Fruit fly (Drosophila melanogaster): ENCODE data around the gene CG10584.

CG10584 gene

DNA sequence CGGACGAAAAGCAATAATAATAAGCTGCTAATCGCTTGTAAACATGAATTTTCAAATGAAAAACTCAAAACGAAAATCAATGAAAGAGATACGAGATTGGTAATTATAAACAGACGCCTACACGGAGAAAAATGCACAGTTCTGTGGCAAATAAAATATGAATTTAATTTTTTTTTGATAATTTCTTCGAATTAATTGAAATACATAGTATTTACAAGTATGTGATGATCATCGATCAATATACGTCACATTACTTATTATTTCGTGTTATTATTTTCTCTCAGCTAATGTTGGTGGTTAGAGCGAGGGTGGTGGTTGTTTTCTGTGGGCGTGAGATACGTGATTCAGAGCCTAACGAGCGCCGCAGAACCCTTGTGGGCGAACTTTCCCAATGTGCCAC lies 22.6 kb upstream of the CG10584 start (continued):
- TF ChIP-seq CG15336 (GFP tag; IDR thresholded peaks at IDR 0.05): peak; percentile 76
- TF ChIP-seq Hr39 (GFP tag; optimal IDR thresholded peaks at IDR 0.05): peak; percentile 36
- TF ChIP-seq pdm3 (GFP tag; optimal IDR thresholded peaks at IDR 0.05): peak; percentile 53
- TF ChIP-seq eg (GFP tag; IDR thresholded peaks at IDR 0.05): peak; percentile 55
- no peak for TF ChIP-seq CG34406 (GFP tag; optimal IDR thresholded peaks at IDR 0.05)
- no peak for TF ChIP-seq Eip93F (GFP tag; optimal IDR thresholded peaks at IDR 0.05)
- TF ChIP-seq vri (GFP tag; optimal IDR thresholded peaks at IDR 0.05): no peak
- no peak for TF ChIP-seq fd85E (GFP tag; optimal IDR thresholded peaks at IDR 0.05)
- TF ChIP-seq Hr4 (GFP tag; optimal IDR thresholded peaks at IDR 0.05): peak; percentile 67
- TF ChIP-seq CG9139 (GFP tag; optimal IDR thresholded peaks at IDR 0.05): no peak
- no peak for TF ChIP-seq Blimp-1 (GFP tag; optimal IDR thresholded peaks at IDR 0.05)
- peak; percentile 43 for TF ChIP-seq OdsH (GFP tag; optimal IDR thresholded peaks at IDR 0.05)
- TF ChIP-seq CG11294 (GFP tag; IDR thresholded peaks at IDR 0.05): no peak
- TF ChIP-seq Gug (GFP tag; IDR thresholded peaks at IDR 0.05): no peak
- TF ChIP-seq CG31627 (GFP tag; optimal IDR thresholded peaks at IDR 0.05): peak; percentile 25
- peak; percentile 31 for TF ChIP-seq lz (GFP tag; optimal IDR thresholded peaks at IDR 0.05)
- no peak for TF ChIP-seq Sox14 (GFP tag; optimal IDR thresholded peaks at IDR 0.05)
- peak; percentile 25 for TF ChIP-seq Smox (GFP tag; optimal IDR thresholded peaks at IDR 0.05)
- TF ChIP-seq Sox102F (GFP tag; optimal IDR thresholded peaks at IDR 0.05): peak; percentile 5
- TF ChIP-seq CG10631 (GFP tag; optimal IDR thresholded peaks at IDR 0.05): no peak
- TF ChIP-seq Eip75B (GFP tag; optimal IDR thresholded peaks at IDR 0.05): no peak

- TF ChIP-seq CG4318 (GFP tag; optimal IDR thresholded peaks at IDR 0.05): peak; percentile 26
- no peak for TF ChIP-seq Hr39 (GFP tag; optimal IDR thresholded peaks at IDR 0.05)
- peak; percentile 54 for TF ChIP-seq CG6854 (GFP tag; optimal IDR thresholded peaks at IDR 0.05)
- no peak for TF ChIP-seq CG8319 (GFP tag; optimal IDR thresholded peaks at IDR 0.05)
- TF ChIP-seq Blimp-1 (GFP tag; optimal IDR thresholded peaks at IDR 0.05): no peak
- TF ChIP-seq CG3919 (GFP tag; optimal IDR thresholded peaks at IDR 0.05): peak; percentile 33
- TF ChIP-seq dsx (GFP tag; optimal IDR thresholded peaks at IDR 0.05; ENCODE audit: poor library complexity, severe bottlenecking): peak; percentile 38
- TF ChIP-seq ss (GFP tag; optimal IDR thresholded peaks at IDR 0.05): peak in 1 of 2 experiments; percentile 14
- no peak for TF ChIP-seq Eip75B (GFP tag; optimal IDR thresholded peaks at IDR 0.05)
- TF ChIP-seq CG6808 (GFP tag; optimal IDR thresholded peaks at IDR 0.05): no peak
- no peak for TF ChIP-seq Ets21C (GFP tag; optimal IDR thresholded peaks at IDR 0.05)
- peak; percentile 13 for TF ChIP-seq acj6 (GFP tag; optimal IDR thresholded peaks at IDR 0.05)
- TF ChIP-seq CG8632 (GFP tag; optimal IDR thresholded peaks at IDR 0.05): peak; percentile 29
- peak; percentile 13 for TF ChIP-seq pdm3 (GFP tag; optimal IDR thresholded peaks at IDR 0.05)
- TF ChIP-seq Eip78C (GFP tag): peak; percentile 75
- peak; percentile 23 for TF ChIP-seq achi (GFP tag; optimal IDR thresholded peaks at IDR 0.05)
- TF ChIP-seq Eip93F (GFP tag; optimal IDR thresholded peaks at IDR 0.05): no peak
- peak; percentile 32 for TF ChIP-seq CG11762 (GFP tag; optimal IDR thresholded peaks at IDR 0.05; ENCODE audit: insufficient read depth)
- TF ChIP-seq CG6276 (GFP tag; optimal IDR thresholded peaks at IDR 0.05): peak; percentile 35
- peak; percentile 23 for TF ChIP-seq OdsH (GFP tag; optimal IDR thresholded peaks at IDR 0.05)
- peak; percentile 54 for TF ChIP-seq Lpt (GFP tag; optimal IDR thresholded peaks at IDR 0.05)
- TF ChIP-seq Met (GFP tag; optimal IDR thresholded peaks at IDR 0.05): no peak
- no peak for TF ChIP-seq cyc (GFP tag; optimal IDR thresholded peaks at IDR 0.05)
- TF ChIP-seq Smox (GFP tag; optimal IDR thresholded peaks at IDR 0.05): no peak
- peak; percentile 58 for TF ChIP-seq CG32006 (GFP tag; optimal IDR thresholded peaks at IDR 0.05)
- no peak for TF ChIP-seq topi (GFP tag; optimal IDR thresholded peaks at IDR 0.05)
- no peak for TF ChIP-seq vri (GFP tag; optimal IDR thresholded peaks at IDR 0.05)
- TF ChIP-seq fkh (GFP tag; optimal IDR thresholded peaks at IDR 0.05): no peak
- TF ChIP-seq CG8119 (GFP tag; IDR thresholded peaks at IDR 0.05): peak; percentile 34; the same call in 1 of the 3 replicates
- TF ChIP-seq Hr38 (GFP tag; optimal IDR thresholded peaks at IDR 0.05): no peak
- TF ChIP-seq Sox14 (GFP tag; optimal IDR thresholded peaks at IDR 0.05): no peak
- TF ChIP-seq CG6792 (GFP tag; optimal IDR thresholded peaks at IDR 0.05): no peak
- TF ChIP-seq CG34406 (GFP tag; optimal IDR thresholded peaks at IDR 0.05): peak; percentile 31
- TF ChIP-seq CG3032 (tag; optimal IDR thresholded peaks at IDR 0.05): peak; percentile 56
- no peak for TF ChIP-seq Gug (GFP tag; IDR thresholded peaks at IDR 0.05)
- no peak for TF ChIP-seq CG1621 (tag; optimal IDR thresholded peaks at IDR 0.05)
- peak in 1 of 2 experiments; percentile 21 for TF ChIP-seq salr (GFP tag; optimal IDR thresholded peaks at IDR 0.05)
- no peak for TF ChIP-seq CG31627 (GFP tag; optimal IDR thresholded peaks at IDR 0.05)
- peak; percentile 51 for TF ChIP-seq svp (GFP tag)
Measured at dm6 chr3L:21052191-21052951, 21.2 kb upstream of the CG10584 start.
